Worm (Caenorhabditis elegans): ENCODE data around the gene ooc-3.

ooc-3 gene

DNA sequence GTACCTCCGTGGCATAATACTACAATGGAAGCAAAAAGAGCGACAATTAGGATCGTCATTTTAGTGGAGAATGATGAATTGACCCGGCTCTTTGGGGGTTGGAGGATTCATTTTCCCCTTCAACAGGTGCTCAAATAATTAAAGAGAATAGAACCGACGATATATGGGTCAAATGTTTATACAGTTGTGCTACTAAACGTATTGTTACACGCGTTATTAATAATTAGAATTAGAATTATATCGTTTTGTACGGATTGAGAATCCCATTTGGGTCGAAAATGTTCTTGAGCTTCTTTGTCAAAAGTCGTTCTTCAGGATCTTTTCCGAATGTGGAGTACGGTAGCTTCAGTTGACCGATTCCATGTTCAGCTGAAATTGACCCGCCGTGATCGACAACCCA is 43.6 kb upstream of the ooc-3 start, which contains the start of gene Y62F5A.9:
Y62F5A.9 (minus strand) TSS at position 101 of the 400 bp plus-strand sequence.
- no peak for TF ChIP-seq eor-1 (tag; optimal IDR thresholded peaks at IDR 0.05)
- no peak for TF ChIP-seq nhr-77 (tag; optimal IDR thresholded peaks at IDR 0.05)
- no peak for TF ChIP-seq skn-1 (tag; optimal IDR thresholded peaks at IDR 0.05)
- no peak for TF ChIP-seq elt-2 (tag; optimal IDR thresholded peaks at IDR 0.05)
- no peak for TF ChIP-seq lsy-12 (tag; optimal IDR thresholded peaks at IDR 0.05)
- no peak for TF ChIP-seq egl-27 (tag; optimal IDR thresholded peaks at IDR 0.05)
- no peak for TF ChIP-seq nhr-76 (tag; optimal IDR thresholded peaks at IDR 0.05)
- no peak for TF ChIP-seq fkh-2 (tag; optimal IDR thresholded peaks at IDR 0.05)
- TF ChIP-seq nhr-43 (tag; optimal IDR thresholded peaks at IDR 0.05; ENCODE audit: poor library complexity, severe bottlenecking): no peak
- TF ChIP-seq egl-5 (tag; optimal IDR thresholded peaks at IDR 0.05): no peak
- TF ChIP-seq sea-2 (GFP tag; optimal IDR thresholded peaks at IDR 0.05): no peak
- no peak for TF ChIP-seq unc-39 (tag; optimal IDR thresholded peaks at IDR 0.05)
- no peak for TF ChIP-seq nhr-23 (tag; optimal IDR thresholded peaks at IDR 0.05)
- TF ChIP-seq ceh-16 (tag; optimal IDR thresholded peaks at IDR 0.05): no peak
- no peak for TF ChIP-seq unc-62 (GFP tag; optimal IDR thresholded peaks at IDR 0.05)
- no peak for TF ChIP-seq elt-3 (tag; optimal IDR thresholded peaks at IDR 0.05)
- TF ChIP-seq snpc-4 (tag; optimal IDR thresholded peaks at IDR 0.05): no peak
- TF ChIP-seq ceh-28 (tag; optimal IDR thresholded peaks at IDR 0.05): no peak

DNA sequence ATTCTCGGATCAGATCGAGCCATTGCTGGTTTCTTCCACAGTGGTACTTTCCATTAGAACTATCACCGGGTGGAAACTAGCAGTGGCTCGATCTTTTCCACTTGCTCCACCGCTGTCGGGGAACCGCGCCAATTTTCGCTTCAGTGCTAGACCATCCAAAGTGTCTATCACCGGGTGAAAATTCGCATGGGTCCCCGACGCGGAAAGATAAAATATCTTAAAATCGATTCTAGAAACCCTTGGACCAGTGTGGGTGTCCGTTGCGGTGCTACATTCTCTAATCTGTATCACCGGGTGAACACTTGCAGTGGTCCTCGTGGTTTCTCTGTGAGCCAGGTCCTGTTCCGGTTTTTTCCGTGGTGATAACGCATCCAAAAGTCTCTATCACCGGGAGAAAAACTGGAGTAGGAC is 42.5 kb upstream of the ooc-3 start:
- TF ChIP-seq nhr-23 (tag; optimal IDR thresholded peaks at IDR 0.05): no peak
- TF ChIP-seq R02D3.7 (tag; optimal IDR thresholded peaks at IDR 0.05): no peak
- no peak for TF ChIP-seq egl-27 (tag; optimal IDR thresholded peaks at IDR 0.05)
- TF ChIP-seq ZK546.5 (tag; optimal IDR thresholded peaks at IDR 0.05): no peak
- TF ChIP-seq ceh-9 (tag; optimal IDR thresholded peaks at IDR 0.05): no peak
- TF ChIP-seq nhr-11 (tag; optimal IDR thresholded peaks at IDR 0.05): no peak
- no peak for TF ChIP-seq lin-15B (tag; optimal IDR thresholded peaks at IDR 0.05)
- TF ChIP-seq pqm-1 (tag; optimal IDR thresholded peaks at IDR 0.05): no peak
- TF ChIP-seq fkh-10 (GFP tag; optimal IDR thresholded peaks at IDR 0.05): no peak
- no peak for TF ChIP-seq ceh-82 (tag; optimal IDR thresholded peaks at IDR 0.05)
- no peak for TF ChIP-seq daf-12 (tag; optimal IDR thresholded peaks at IDR 0.05)
- TF ChIP-seq unc-39 (tag; optimal IDR thresholded peaks at IDR 0.05): no peak
- no peak for TF ChIP-seq pha-4 (tag; optimal IDR thresholded peaks at IDR 0.05)

- TF ChIP-seq nhr-25 (tag; optimal IDR thresholded peaks at IDR 0.05) (no peak), elt-2 (tag; optimal IDR thresholded peaks at IDR 0.05) (no peak), nhr-23 (tag; optimal IDR thresholded peaks at IDR 0.05) (peak; percentile 15), hmg-11 (tag; optimal IDR thresholded peaks at IDR 0.05) (no peak), pqm-1 (tag; optimal IDR thresholded peaks at IDR 0.05) (no peak), ztf-4 (tag; optimal IDR thresholded peaks at IDR 0.05) (no peak)
These were observed 42.0 kb upstream of the ooc-3 start for ce11 chrII:11537115-11537514.

- TF ChIP-seq nhr-76 (tag; optimal IDR thresholded peaks at IDR 0.05) (no peak), mml-1 (tag; optimal IDR thresholded peaks at IDR 0.05) (no peak), egl-5 (tag; optimal IDR thresholded peaks at IDR 0.05) (no peak), skn-1 (tag; optimal IDR thresholded peaks at IDR 0.05) (no peak), R02D3.7 (tag; optimal IDR thresholded peaks at IDR 0.05) (no peak), hmg-11 (tag; optimal IDR thresholded peaks at IDR 0.05) (no peak), unc-62 (GFP tag; optimal IDR thresholded peaks at IDR 0.05) (no peak), ceh-82 (tag; optimal IDR thresholded peaks at IDR 0.05) (no peak), daf-12 (tag; optimal IDR thresholded peaks at IDR 0.05) (no peak), aly-2 (tag; optimal IDR thresholded peaks at IDR 0.05) (no peak), nhr-43 (tag; optimal IDR thresholded peaks at IDR 0.05; ENCODE audit: poor library complexity, severe bottlenecking) (no peak), ztf-11 (tag; optimal IDR thresholded peaks at IDR 0.05) (no peak), nfya-1 (tag; optimal IDR thresholded peaks at IDR 0.05; ENCODE audit: insufficient read depth) (no peak), fos-1 (tag; optimal IDR thresholded peaks at IDR 0.05) (no peak), nhr-237 (tag; optimal IDR thresholded peaks at IDR 0.05) (no peak), ama-1 (optimal IDR thresholded peaks at IDR 0.05) (no peak), nhr-28 (tag; optimal IDR thresholded peaks at IDR 0.05) (no peak), nhr-23 (tag; optimal IDR thresholded peaks at IDR 0.05) (no peak), elt-1 (tag; optimal IDR thresholded peaks at IDR 0.05) (no peak)
These were observed 41.4 kb upstream of the ooc-3 start for ce11 chrII:11536505-11536904.
